Fruit fly (Drosophila melanogaster) whole organism, embryonic: Measurements from ENCODE around the gene CG46244.

Experiments used
- Atf6 ChIP-seq: fragments of 200-800 bp; sonication (Bioruptor generic); IDR thresholded peaks from 2 replicates; pipeline ENCODE4 v1.3.6; 2022; ENCODE audit warnings: missing biosample characterization, missing genetic modification characterization
- CG10321 ChIP-seq: fragments of 200-800 bp; sonication (Bioruptor generic); IDR thresholded peaks from 2 replicates; pipeline ENCODE4 v1.3.6; 2022; ENCODE audit warnings: missing biosample characterization, missing genetic modification characterization
- CG1647 ChIP-seq: fragments of 200-800 bp; sonication (Bioruptor generic); optimal IDR thresholded peaks from 3 replicates; lab custom pipeline; 2016; ENCODE audit warnings: missing biosample characterization, missing genetic modification characterization
- CG1832 ChIP-seq: fragments of 200-800 bp; sonication (Bioruptor generic); optimal IDR thresholded peaks from 2 replicates; lab custom pipeline; 2017; ENCODE audit warnings: missing biosample characterization, mild to moderate bottlenecking, missing genetic modification characterization, inconsistent platforms
- CG34422 ChIP-seq: fragments of 200-800 bp; sonication (Bioruptor generic); IDR thresholded peaks from 3 replicates; pipeline ENCODE4 v1.3.6; 2022; ENCODE audit warnings: missing biosample characterization, missing genetic modification characterization
- CG8765 ChIP-seq: fragments of 200-800 bp; sonication (Bioruptor generic); IDR thresholded peaks from 2 replicates; pipeline ENCODE4 v1.3.6; 2022; ENCODE audit warnings: missing biosample characterization, missing genetic modification characterization
- Dad ChIP-seq: fragments of 200-800 bp; sonication (Bioruptor generic); optimal IDR thresholded peaks from 3 replicates; lab custom pipeline; 2016; ENCODE audit warnings: missing biosample characterization, missing genetic modification characterization
- Elba2 ChIP-seq: fragments of 200-800 bp; sonication (Bioruptor generic); optimal IDR thresholded peaks from 3 replicates; lab custom pipeline; 2016; ENCODE audit warnings: missing biosample characterization, missing genetic modification characterization
- Nf-YB ChIP-seq: fragments of 200-800 bp; sonication (Bioruptor generic); optimal IDR thresholded peaks from 3 replicates; lab custom pipeline; 2019; ENCODE audit warnings: missing biosample characterization, mild to moderate bottlenecking, missing genetic modification characterization, moderate library complexity
- Nf-YC ChIP-seq: fragments of 200-800 bp; optimal IDR thresholded peaks from 3 replicates; lab custom pipeline; 2019; ENCODE audit warnings: missing biosample characterization, mild to moderate bottlenecking, missing genetic modification characterization, moderate library complexity
- p53 ChIP-seq: fragments of 200-800 bp; sonication (Bioruptor generic); optimal IDR thresholded peaks from 2 replicates; lab custom pipeline; 2016; ENCODE audit warnings: missing biosample characterization, missing genetic modification characterization
- row ChIP-seq: fragments of 200-800 bp; sonication (Bioruptor generic); IDR thresholded peaks from 3 replicates; pipeline ENCODE4 v1.3.6; 2022; ENCODE audit warnings: missing biosample characterization, missing genetic modification characterization
- sens ChIP-seq: fragments of 200-800 bp; sonication (Bioruptor generic); peaks from one replicate; lab custom pipeline; 2016; ENCODE audit warnings: missing biosample characterization, missing genetic modification characterization
- seq ChIP-seq: fragments of 200-800 bp; sonication (Bioruptor generic); IDR thresholded peaks from 2 replicates; pipeline ENCODE4 v1.3.6; 2022; ENCODE audit warnings: missing biosample characterization, missing genetic modification characterization
- sug ChIP-seq: fragments of 200-800 bp; optimal IDR thresholded peaks from 2 replicates; lab custom pipeline; 2019; ENCODE audit warnings: missing biosample characterization, mild to moderate bottlenecking, missing genetic modification characterization, moderate library complexity

CG46244 gene

DNA sequence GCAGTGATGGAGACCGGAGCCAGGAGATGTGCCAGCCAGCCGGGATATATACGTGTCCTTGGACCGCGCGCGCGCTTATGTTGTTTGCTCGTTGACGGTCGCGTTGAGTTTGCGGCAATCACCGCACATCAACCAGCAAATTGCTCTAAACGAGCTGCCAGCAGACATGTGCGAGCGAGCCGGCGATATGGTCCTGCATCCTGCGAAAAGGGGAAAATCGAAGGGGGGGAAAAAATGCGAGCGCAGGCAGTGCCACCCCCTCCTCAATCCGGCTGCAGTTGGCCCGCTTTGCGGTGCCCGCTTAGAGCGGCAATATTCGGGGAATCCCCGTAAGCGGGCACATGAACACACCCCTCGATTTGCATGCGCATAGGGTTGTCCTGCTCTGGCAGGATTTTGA lies 162.6 kb downstream of the CG46244 start, which contains the start of gene bsh:
TSS of gene bsh (minus strand) at position 101 of the 400 bp plus-strand sequence.
- TF ChIP-seq CG1832 (GFP tag; lab: Kevin White, UChicago) (peak; percentile 10), CG34422 (0 out of 3 replicates have a peak, but pooled peaks have one; percentile 23), CG8765 (GFP tag; lab: Robert Waterston, UW) (0 out of 2 replicates have a peak, but pooled peaks have one; percentile 27), Dad (GFP tag; lab: Kevin White, UChicago) (no peak), CG10321 (GFP tag; lab: Robert Waterston, UW) (peak; percentile 46; the same call in 1 of the 2 replicates), CG1647 (GFP tag; lab: Kevin White, UChicago) (no peak)

DNA sequence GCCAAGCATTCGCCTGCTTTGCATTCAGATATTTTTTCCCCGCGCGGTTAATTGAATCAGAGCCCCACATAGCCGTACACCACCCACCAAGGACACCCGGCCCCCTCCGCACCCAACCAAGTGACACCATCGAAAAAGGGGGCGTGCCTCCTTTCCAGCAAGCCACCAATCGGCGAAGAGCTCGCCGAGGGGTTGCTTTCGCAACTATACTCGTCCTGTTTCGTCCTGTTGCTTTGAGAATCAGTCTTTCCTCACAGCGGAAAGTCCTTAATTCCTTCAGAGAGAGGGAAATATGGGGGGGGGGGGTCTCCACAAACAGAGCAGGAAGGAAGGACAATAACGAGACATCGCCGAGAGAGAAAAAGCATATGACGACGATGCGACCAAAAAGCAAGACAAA lies 163.3 kb downstream of the CG46244 start:
- TF ChIP-seq Atf6 (GFP tag; lab: Robert Waterston, UW) (no peak), CG10321 (GFP tag; lab: Robert Waterston, UW) (peak; percentile 89), CG1832 (GFP tag; lab: Kevin White, UChicago) (peak; percentile 69), seq (GFP tag; lab: Robert Waterston, UW) (peak; percentile 57; the same call in 1 of the 2 replicates), Nf-YB (GFP tag; lab: Kevin White, UChicago) (peak; percentile 97), sug (tag; lab: Kevin White, UChicago) (no peak), Nf-YC (tag; lab: Kevin White, UChicago) (peak; percentile 97)

DNA sequence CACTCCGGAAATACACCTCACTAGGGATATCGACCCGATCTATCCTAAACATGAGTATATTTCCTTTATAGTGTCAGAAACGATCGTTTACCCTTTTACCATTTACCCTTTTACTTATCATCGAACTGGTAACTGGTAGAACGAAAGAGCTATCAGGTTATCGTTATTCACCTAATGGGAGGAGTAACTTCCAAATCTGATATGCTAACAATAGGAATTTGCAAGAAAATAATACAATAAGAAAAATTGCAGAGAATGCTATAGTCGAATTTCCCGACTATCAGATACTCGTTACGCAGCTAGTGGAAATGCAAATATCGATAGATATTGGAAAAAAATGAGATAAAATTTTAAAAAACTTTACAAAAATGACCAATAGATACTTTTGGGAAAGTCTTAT lies 167.9 kb downstream of the CG46244 start:
- no peak for TF ChIP-seq p53 (GFP tag; lab: Kevin White, UChicago)
- peak; percentile 91 for TF ChIP-seq Elba2 (GFP tag; lab: Kevin White, UChicago)
- TF ChIP-seq row (GFP tag; lab: Robert Waterston, UW) = no peak
- TF ChIP-seq sens = peak; percentile 19
- TF ChIP-seq, all 482 proteins: peak for 2
